Worm (Caenorhabditis elegans): ENCODE data around the gene utp-20.

Gene utp-20

ce11 chrII:6531527-6531926 is 4.6 kb upstream of the utp-20 start, which contains the start of gene abch-1:
abch-1 (minus strand) TSS chrII:6531627.
- TF ChIP-seq C38D4.7 (GFP tag; optimal IDR thresholded peaks at IDR 0.05) (no peak), nhr-232 (tag; optimal IDR thresholded peaks at IDR 0.05) (no peak), nfya-1 (tag; optimal IDR thresholded peaks at IDR 0.05) (no peak), ceh-31 (tag; optimal IDR thresholded peaks at IDR 0.05) (no peak), pha-2 (tag; optimal IDR thresholded peaks at IDR 0.05) (no peak), pat-9 (tag; optimal IDR thresholded peaks at IDR 0.05) (no peak), ceh-18 (tag; optimal IDR thresholded peaks at IDR 0.05) (no peak), zip-5 (tag; optimal IDR thresholded peaks at IDR 0.05) (no peak), hlh-30 (tag; optimal IDR thresholded peaks at IDR 0.05; ENCODE audit: insufficient read depth) (no peak), unc-86 (tag; optimal IDR thresholded peaks at IDR 0.05) (no peak), sox-4 (tag; optimal IDR thresholded peaks at IDR 0.05) (no peak), gmeb-2 (tag; optimal IDR thresholded peaks at IDR 0.05) (no peak), ceh-24 (tag; optimal IDR thresholded peaks at IDR 0.05) (no peak), T23F11.4 (GFP tag; optimal IDR thresholded peaks at IDR 0.05) (no peak), unc-55 (GFP tag; optimal IDR thresholded peaks at IDR 0.05) (no peak)

- TF ChIP-seq C08G9.2 (tag; optimal IDR thresholded peaks at IDR 0.05) (no peak), hlh-8 (tag; optimal IDR thresholded peaks at IDR 0.05) (no peak), unc-42 (tag; optimal IDR thresholded peaks at IDR 0.05) (no peak), dmd-4 (tag; optimal IDR thresholded peaks at IDR 0.05; ENCODE audit: borderline replicate concordance) (no peak), T23F11.4 (GFP tag; optimal IDR thresholded peaks at IDR 0.05) (no peak), zip-5 (tag; optimal IDR thresholded peaks at IDR 0.05) (no peak), hlh-15 (tag; optimal IDR thresholded peaks at IDR 0.05) (no peak), npax-4 (tag; optimal IDR thresholded peaks at IDR 0.05) (no peak), pag-3 (tag; optimal IDR thresholded peaks at IDR 0.05; ENCODE audit: borderline replicate concordance) (no peak), sdc-2 (tag; optimal IDR thresholded peaks at IDR 0.05) (no peak), fax-1 (tag; optimal IDR thresholded peaks at IDR 0.05) (no peak), nfya-1 (tag; optimal IDR thresholded peaks at IDR 0.05) (no peak), ceh-19 (GFP tag; optimal IDR thresholded peaks at IDR 0.05) (no peak), ceh-18 (tag; optimal IDR thresholded peaks at IDR 0.05) (no peak), fkh-6 (tag; optimal IDR thresholded peaks at IDR 0.05) (no peak), ceh-48 (tag; optimal IDR thresholded peaks at IDR 0.05) (no peak)
These were observed 4.2 kb upstream of the utp-20 start, which contains the start of gene abcx-1 for ce11 chrII:6531940-6532339. abcx-1 (plus strand) TSS chrII:6532163.

DNA sequence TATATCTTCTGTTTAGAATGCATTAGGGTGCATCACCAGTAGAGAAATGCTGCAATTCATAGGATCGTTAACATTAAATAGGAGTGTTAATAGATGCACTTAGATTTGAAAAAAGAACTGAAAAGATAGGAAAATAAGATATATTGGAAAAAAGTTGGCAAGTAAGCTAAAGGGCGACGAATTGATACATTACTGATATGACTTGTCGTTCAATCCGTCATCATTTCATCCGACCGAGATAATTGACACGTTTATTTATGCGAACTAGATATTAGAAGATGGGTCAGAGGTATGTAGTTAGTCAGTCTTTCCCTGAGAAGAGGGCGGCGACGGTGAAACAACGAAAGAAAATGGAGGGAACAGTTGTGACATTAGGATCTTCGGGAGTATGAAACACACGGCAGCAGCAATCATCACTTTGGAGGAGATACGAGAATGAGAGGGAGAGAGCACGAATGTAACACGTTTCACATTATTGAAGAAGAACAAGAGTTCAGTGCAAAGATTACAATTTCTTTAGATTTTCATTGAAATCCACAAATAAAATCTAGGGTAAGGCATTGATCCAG is 8.8 kb downstream of the utp-20 start, which contains the start of gene lron-15:
lron-15 (minus strand) TSS at position 51 of the 569 bp plus-strand sequence.
- peak; percentile 21 for TF ChIP-seq rnt-1 (tag; optimal IDR thresholded peaks at IDR 0.05)
- no peak for TF ChIP-seq pros-1 (tag; optimal IDR thresholded peaks at IDR 0.05)
- peak; percentile 50 for TF ChIP-seq unc-55 (GFP tag; optimal IDR thresholded peaks at IDR 0.05)

DNA sequence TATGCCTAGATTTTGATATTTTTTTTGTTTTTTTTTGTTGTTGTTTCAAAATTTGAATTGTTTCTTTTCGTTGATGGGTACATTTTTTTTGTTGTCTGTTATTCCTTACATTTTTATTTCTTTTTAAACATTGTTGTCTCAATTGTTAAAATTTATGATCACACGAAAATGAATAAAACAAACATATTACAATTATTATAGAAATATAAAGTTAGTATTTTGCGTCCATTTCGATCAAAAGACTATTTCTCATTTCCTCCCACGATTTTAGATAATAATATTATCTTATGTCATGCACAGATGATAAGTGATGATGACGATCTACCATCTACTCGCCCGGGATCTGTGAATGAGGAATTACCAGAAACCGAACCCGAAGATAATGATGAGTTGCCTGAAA is 18.5 kb downstream of the utp-20 start, which contains the start of gene wrn-1:
wrn-1 (plus strand) TSS at position 301 of the 400 bp plus-strand sequence.
- no peak for TF ChIP-seq ztf-16 (tag; optimal IDR thresholded peaks at IDR 0.05)
- no peak for TF ChIP-seq pha-2 (tag; optimal IDR thresholded peaks at IDR 0.05)
- no peak for TF ChIP-seq ceh-48 (tag; optimal IDR thresholded peaks at IDR 0.05)
- TF ChIP-seq nfya-1 (tag; optimal IDR thresholded peaks at IDR 0.05), result no peak
- no peak for TF ChIP-seq pat-9 (tag; optimal IDR thresholded peaks at IDR 0.05)
- no peak for TF ChIP-seq ama-1 (optimal IDR thresholded peaks at IDR 0.05)
- no peak for TF ChIP-seq elt-4 (tag; optimal IDR thresholded peaks at IDR 0.05)
- TF ChIP-seq sdc-2 (tag; optimal IDR thresholded peaks at IDR 0.05), result no peak
- TF ChIP-seq tbx-2 (tag; optimal IDR thresholded peaks at IDR 0.05), result no peak
- TF ChIP-seq ceh-6 (GFP tag; optimal IDR thresholded peaks at IDR 0.05), result no peak
- TF ChIP-seq ceh-18 (tag; optimal IDR thresholded peaks at IDR 0.05), result no peak
- TF ChIP-seq pag-3 (tag; optimal IDR thresholded peaks at IDR 0.05; ENCODE audit: borderline replicate concordance), result no peak
- TF ChIP-seq C38D4.7 (GFP tag; optimal IDR thresholded peaks at IDR 0.05), result no peak
